Worm (Caenorhabditis elegans) whole organism, L3 larva: ENCODE data around the gene M7.7.

Experiments used
- R02D3.7 ChIP-seq: fragments of 150-350 bp; optimal IDR thresholded peaks from 2 replicates; lab custom pipeline; 2014; ENCODE audit warnings: missing biosample characterization, missing genetic modification characterization
- egl-27 ChIP-seq: sonication (generic microtip); optimal IDR thresholded peaks from 4 replicates; lab custom pipeline; 2017; ENCODE audit warnings: missing biosample characterization, missing genetic modification reagents, missing genetic modification characterization
- jun-1 ChIP-seq: fragments of 150-350 bp; optimal IDR thresholded peaks from 2 replicates; lab custom pipeline; 2014; ENCODE audit warnings: missing biosample characterization, missing genetic modification reagents, missing genetic modification characterization
- pqm-1 ChIP-seq: fragments of 150-350 bp; optimal IDR thresholded peaks from 2 replicates; lab custom pipeline; 2017; ENCODE audit warnings: missing biosample characterization, missing genetic modification characterization, inconsistent platforms
- ztf-4 ChIP-seq: fragments of 150-350 bp; optimal IDR thresholded peaks from 2 replicates; lab custom pipeline; 2014; ENCODE audit warnings: missing biosample characterization, missing genetic modification characterization

DNA sequence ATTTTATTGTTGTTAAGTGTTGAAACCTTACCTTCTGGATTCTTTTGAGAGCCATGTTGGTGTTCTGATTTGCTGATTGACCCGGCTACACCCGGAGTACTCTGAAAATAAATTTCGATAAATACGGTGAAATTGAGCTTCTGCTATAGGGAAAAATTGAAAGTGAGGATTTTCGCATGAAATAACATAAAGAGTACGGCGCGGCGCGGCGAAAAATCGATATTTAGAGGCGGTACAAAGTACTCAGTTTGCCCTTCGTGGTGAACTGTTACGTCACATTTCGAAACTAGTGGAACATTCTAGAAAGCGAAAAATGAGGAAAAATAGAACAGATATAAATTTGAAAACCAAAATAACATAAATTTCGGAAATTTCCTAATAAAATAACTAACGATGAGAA, 7.5 kb upstream of the M7.7 start, which contains the start of gene let-70:
- TF ChIP-seq R02D3.7 (tag; lab: Kevin White, UChicago): no peak
- no peak for TF ChIP-seq ztf-4 (tag; lab: Kevin White, UChicago)
- TF ChIP-seq jun-1 (tag; lab: Kevin White, UChicago): no peak
- no peak for TF ChIP-seq egl-27 (tag; lab: Kevin White, UChicago)
- no peak for TF ChIP-seq pqm-1 (tag; lab: Kevin White, UChicago)
